Fruit fly (Drosophila melanogaster) whole organism, embryonic: ENCODE results near the gene Ufd1.

Experiments
- C15 ChIP-seq: fragments of 200-800 bp; sonication (Bioruptor generic); IDR thresholded peaks from 3 replicates; pipeline ENCODE4 v1.3.6; 2022; ENCODE audit warnings: missing biosample characterization, missing genetic modification characterization
- CG10267 ChIP-seq: fragments of 200-800 bp; sonication (Bioruptor generic); optimal IDR thresholded peaks from 2 replicates; lab custom pipeline; 2018; ENCODE audit warnings: missing biosample characterization, mild to moderate bottlenecking, missing genetic modification characterization, moderate library complexity
- CG10462 ChIP-seq: fragments of 200-800 bp; sonication (Bioruptor generic); optimal IDR thresholded peaks from 2 replicates; lab custom pipeline; 2016; ENCODE audit warnings: missing biosample characterization, missing genetic modification characterization
- CG12236 ChIP-seq: fragments of 200-800 bp; sonication (Bioruptor generic); optimal IDR thresholded peaks from 2 replicates; lab custom pipeline; 2016; ENCODE audit warnings: missing biosample characterization, missing genetic modification characterization
- CG15601 ChIP-seq: fragments of 200-800 bp; sonication (Bioruptor generic); optimal IDR thresholded peaks from 3 replicates; lab custom pipeline; 2019; ENCODE audit warnings: missing biosample characterization, mild to moderate bottlenecking, missing genetic modification characterization, moderate library complexity
- CG17385 ChIP-seq: fragments of 200-800 bp; sonication (Bioruptor generic); optimal IDR thresholded peaks from 3 replicates; lab custom pipeline; 2018; ENCODE audit warnings: missing biosample characterization, mild to moderate bottlenecking, missing genetic modification characterization
- CG18764 ChIP-seq: fragments of 200-800 bp; sonication (Bioruptor generic); optimal IDR thresholded peaks from 3 replicates; lab custom pipeline; 2016; ENCODE audit warnings: missing biosample characterization, missing genetic modification characterization
- CG32767 ChIP-seq: fragments of 200-800 bp; sonication (Bioruptor generic); IDR thresholded peaks from 2 replicates; pipeline ENCODE4 v1.3.6; 2022; ENCODE audit warnings: missing biosample characterization, missing genetic modification characterization
- CG3726 ChIP-seq: fragments of 200-800 bp; sonication (Bioruptor generic); IDR thresholded peaks from 3 replicates; pipeline ENCODE4, ENCODE4 v1.3.6; 2022; ENCODE audit warnings: missing biosample characterization, missing genetic modification characterization
- CG4854 ChIP-seq: fragments of 200-800 bp; sonication (Bioruptor generic); optimal IDR thresholded peaks from 2 replicates; lab custom pipeline; 2016; ENCODE audit warnings: missing biosample characterization, missing genetic modification characterization, inconsistent platforms
- CG5953 ChIP-seq: fragments of 200-800 bp; sonication (Bioruptor generic); IDR thresholded peaks from 2 replicates; pipeline ENCODE4 v1.3.6; 2022; ENCODE audit warnings: missing biosample characterization, missing genetic modification characterization
- CG6791 ChIP-seq: fragments of 200-800 bp; sonication (Bioruptor generic); IDR thresholded peaks from 3 replicates; pipeline ENCODE4 v1.3.6; 2022; ENCODE audit warnings: missing biosample characterization, missing genetic modification characterization; ENCODE audit not compliant: partially characterized antibody
- CG7556 ChIP-seq: fragments of 200-800 bp; sonication (Bioruptor generic); optimal IDR thresholded peaks from 2 replicates; lab custom pipeline; 2017; ENCODE audit warnings: missing biosample characterization, mild to moderate bottlenecking, missing genetic modification characterization
- CG7786 ChIP-seq: fragments of 200-800 bp; sonication (Bioruptor generic); optimal IDR thresholded peaks from 2 replicates; lab custom pipeline; 2016; ENCODE audit warnings: missing biosample characterization, missing genetic modification characterization
- CG7963 ChIP-seq: fragments of 200-800 bp; sonication (Bioruptor generic); IDR thresholded peaks from 3 replicates; pipeline ENCODE4 v1.3.6; 2022; ENCODE audit warnings: missing biosample characterization, missing genetic modification characterization; ENCODE audit not compliant: partially characterized antibody
- Camta ChIP-seq: fragments of 200-800 bp; sonication (Bioruptor generic); optimal IDR thresholded peaks from 2 replicates; lab custom pipeline; 2016; ENCODE audit warnings: missing biosample characterization, missing genetic modification characterization
- CkIIα-i1 ChIP-seq: fragments of 200-800 bp; sonication (Bioruptor generic); IDR thresholded peaks from 2 replicates; pipeline ENCODE4 v1.3.6; 2022; ENCODE audit warnings: missing biosample characterization, missing genetic modification characterization
- Deaf1 ChIP-seq: fragments of 200-800 bp; optimal IDR thresholded peaks from 3 replicates; lab custom pipeline; 2019; ENCODE audit warnings: missing biosample characterization, mild to moderate bottlenecking, missing genetic modification characterization, moderate library complexity
- Drgx ChIP-seq: fragments of 200-800 bp; sonication (Bioruptor generic); IDR thresholded peaks from 2 replicates; pipeline ENCODE4 v1.3.6; 2022; ENCODE audit warnings: missing biosample characterization, missing genetic modification characterization
- E2f2 ChIP-seq: fragments of 200-800 bp; sonication (Bioruptor generic); IDR thresholded peaks from 2 replicates; pipeline ENCODE4 v1.3.6; 2022; ENCODE audit warnings: missing biosample characterization, missing genetic modification characterization
- Ets65A ChIP-seq: fragments of 200-800 bp; sonication (Bioruptor generic); peaks from one replicate; lab custom pipeline; 2016; ENCODE audit warnings: missing biosample characterization, missing genetic modification characterization
- Fer2 ChIP-seq: fragments of 200-800 bp; sonication (Bioruptor generic); optimal IDR thresholded peaks from 2 replicates; lab custom pipeline; 2018; ENCODE audit warnings: missing biosample characterization, mild to moderate bottlenecking, missing genetic modification characterization, moderate library complexity
- H15 ChIP-seq: fragments of 200-800 bp; sonication (Bioruptor generic); IDR thresholded peaks from 3 replicates; pipeline ENCODE4 v1.3.6; 2022; ENCODE audit warnings: missing biosample characterization, missing genetic modification characterization
- Hand ChIP-seq: fragments of 200-800 bp; sonication (Bioruptor generic); optimal IDR thresholded peaks from 2 replicates; lab custom pipeline; 2017; ENCODE audit warnings: mild to moderate bottlenecking, missing biosample characterization, missing genetic modification reagents, missing genetic modification characterization
- NFAT ChIP-seq: fragments of 200-800 bp; sonication (Bioruptor generic); IDR thresholded peaks from 2 replicates; pipeline ENCODE4 v1.3.6; 2022; ENCODE audit warnings: missing biosample characterization, missing genetic modification characterization
- Oli ChIP-seq: fragments of 200-800 bp; sonication (Bioruptor generic); optimal IDR thresholded peaks from 2 replicates; lab custom pipeline; 2018; ENCODE audit warnings: missing biosample characterization, mild to moderate bottlenecking, missing genetic modification characterization, moderate library complexity
- Pdp1 ChIP-seq, 2 experiments: fragments of 200-800 bp; sonication (Bioruptor generic); optimal IDR thresholded peaks; 3 replicates each; lab custom pipeline; 2016; ENCODE audit warnings: missing biosample characterization in 2 of 2, missing genetic modification characterization in 2 of 2, mild to moderate bottlenecking in 1 of 2, moderate library complexity in 1 of 2
- Tbp ChIP-seq: fragments of >200 bp; optimal IDR thresholded peaks from 2 replicates; lab custom pipeline; 2018; ENCODE audit warnings: missing biosample characterization, missing genetic modification characterization
- Usf ChIP-seq: fragments of 200-800 bp; sonication (Bioruptor generic); optimal IDR thresholded peaks from 2 replicates; lab custom pipeline; 2017; ENCODE audit warnings: missing genotype, missing biosample characterization, missing genetic modification characterization
- ara ChIP-seq: fragments of 200-800 bp; sonication (Bioruptor generic); IDR thresholded peaks from 2 replicates; pipeline ENCODE4 v1.3.6; 2022; ENCODE audit warnings: missing biosample characterization, missing genetic modification characterization
- bbx ChIP-seq: fragments of 200-800 bp; sonication (Bioruptor generic); IDR thresholded peaks from 2 replicates; pipeline ENCODE4 v1.3.6; 2022; ENCODE audit warnings: missing biosample characterization, missing genetic modification characterization; ENCODE audit not compliant: partially characterized antibody
- cad ChIP-seq: fragments of >200 bp; optimal IDR thresholded peaks from 2 replicates; lab custom pipeline; 2017; ENCODE audit warnings: missing biosample characterization, missing genetic modification characterization
- chn ChIP-seq: fragments of 200-800 bp; sonication (Bioruptor generic); optimal IDR thresholded peaks from 2 replicates; lab custom pipeline; 2016; ENCODE audit warnings: missing biosample characterization, missing genetic modification characterization
- crc ChIP-seq: fragments of 200-800 bp; sonication (Bioruptor generic); optimal IDR thresholded peaks from 2 replicates; lab custom pipeline; 2016; ENCODE audit warnings: missing biosample characterization, missing genetic modification characterization
- dati ChIP-seq: fragments of 200-800 bp; sonication (Bioruptor generic); IDR thresholded peaks from 2 replicates; pipeline ENCODE4 v1.3.6; 2022; ENCODE audit warnings: missing biosample characterization, missing genetic modification characterization
- dmrt99B ChIP-seq: fragments of 200-800 bp; sonication (Bioruptor generic); optimal IDR thresholded peaks from 2 replicates; lab custom pipeline; 2018; ENCODE audit warnings: missing biosample characterization, mild to moderate bottlenecking, missing genetic modification characterization, moderate library complexity
- dysf ChIP-seq: fragments of 200-800 bp; sonication (Bioruptor generic); IDR thresholded peaks from 3 replicates; pipeline ENCODE4 v1.3.6; 2022; ENCODE audit warnings: missing biosample characterization, missing genetic modification characterization
- hb ChIP-seq: fragments of 200-800 bp; sonication (Bioruptor generic); IDR thresholded peaks from 3 replicates; pipeline ENCODE4 v1.3.6; 2022; ENCODE audit warnings: missing biosample characterization, missing genetic modification characterization; ENCODE audit not compliant: partially characterized antibody
- insv ChIP-seq, 2 experiments: fragments of 200-800 bp; sonication (Bioruptor generic); optimal IDR thresholded peaks; 3 replicates each; lab custom pipeline; 2016 to 2018; ENCODE audit warnings: missing biosample characterization in 2 of 2, missing genetic modification characterization in 2 of 2
- jigr1 ChIP-seq: fragments of 200-800 bp; sonication (Bioruptor generic); IDR thresholded peaks from 3 replicates; pipeline ENCODE4 v1.3.6; 2022; ENCODE audit warnings: missing biosample characterization, missing genetic modification characterization
- ken ChIP-seq: fragments of 200-800 bp; sonication (Bioruptor generic); IDR thresholded peaks from 3 replicates; pipeline ENCODE4 v1.3.6; 2022; ENCODE audit warnings: missing biosample characterization, missing genetic modification characterization
- lbe ChIP-seq: fragments of 200-800 bp; sonication (Bioruptor generic); optimal IDR thresholded peaks from 2 replicates; lab custom pipeline; 2016; ENCODE audit warnings: missing biosample characterization, mild to moderate bottlenecking, missing genetic modification characterization
- mam ChIP-seq: fragments of 200-800 bp; sonication (Bioruptor generic); optimal IDR thresholded peaks from 3 replicates; lab custom pipeline; 2016; ENCODE audit warnings: missing biosample characterization, missing genetic modification characterization
- nau ChIP-seq: fragments of 200-800 bp; sonication (Bioruptor generic); optimal IDR thresholded peaks from 3 replicates; lab custom pipeline; 2017; ENCODE audit warnings: missing biosample characterization, mild to moderate bottlenecking, missing genetic modification characterization, missing genetic modification reagents
- oc ChIP-seq: fragments of 200-800 bp; sonication (Bioruptor generic); optimal IDR thresholded peaks from 2 replicates; lab custom pipeline; 2018; ENCODE audit warnings: missing biosample characterization, mild to moderate bottlenecking, missing genetic modification characterization, moderate library complexity
- psq ChIP-seq: fragments of 200-800 bp; sonication (Bioruptor generic); optimal IDR thresholded peaks from 2 replicates; lab custom pipeline; 2017; ENCODE audit warnings: missing biosample characterization, missing genetic modification characterization
- trh ChIP-seq: fragments of 200-800 bp; sonication (Bioruptor generic); optimal IDR thresholded peaks from 2 replicates; lab custom pipeline; 2016; ENCODE audit warnings: missing biosample characterization, missing genetic modification characterization
- tup ChIP-seq: fragments of 200-800 bp; sonication (Bioruptor generic); optimal IDR thresholded peaks from 2 replicates; lab custom pipeline; 2016; ENCODE audit warnings: missing biosample characterization, mild to moderate bottlenecking, missing genetic modification characterization, moderate library complexity
- twi ChIP-seq: fragments of 200-800 bp; optimal IDR thresholded peaks from 2 replicates; lab custom pipeline; 2019; ENCODE audit warnings: missing biosample characterization, mild to moderate bottlenecking, missing genetic modification characterization, moderate library complexity
- vfl ChIP-seq: fragments of 200-800 bp; sonication (Bioruptor generic); optimal IDR thresholded peaks from 2 replicates; lab custom pipeline; 2016; ENCODE audit warnings: missing biosample characterization, missing genetic modification characterization

The Ufd1 gene

DNA sequence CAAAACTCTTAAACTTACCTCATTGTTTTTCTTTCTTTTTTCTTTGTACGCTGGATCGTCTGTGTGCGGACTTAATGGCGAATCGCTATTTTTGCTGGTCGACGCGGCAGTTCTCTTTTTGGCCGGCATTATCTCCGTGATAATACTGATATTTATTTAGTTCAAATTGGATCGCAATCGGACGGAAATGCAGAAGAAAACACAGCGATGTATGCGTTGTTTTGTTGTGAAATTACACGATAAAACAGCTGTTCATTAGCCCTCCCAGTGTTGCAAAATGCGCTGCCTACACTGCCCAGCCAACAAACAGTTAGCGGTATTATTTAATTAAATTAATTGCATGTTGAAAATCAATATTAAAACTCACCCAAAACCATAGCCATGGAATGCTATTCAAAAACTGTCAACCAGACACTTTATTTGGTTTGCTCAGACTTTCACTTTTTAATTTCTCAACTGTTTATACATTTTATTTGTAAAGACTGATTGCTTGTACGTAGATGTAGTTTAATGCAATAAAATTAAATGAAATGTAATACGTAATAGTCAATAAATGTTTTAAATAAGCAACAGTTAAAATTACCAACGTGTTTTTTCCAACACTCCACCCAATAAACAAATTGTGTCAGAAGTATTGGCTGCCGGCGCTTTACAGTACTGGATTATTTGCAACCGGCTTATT is 24.9 kb downstream of the Ufd1 start, which contains the start of the genes Irbp18 and APP-BP1 (continued):
- TF ChIP-seq Fer2 (tag; lab: Kevin White, UChicago) (peak; percentile 80), NFAT (GFP tag; lab: Robert Waterston, UW) (peak; percentile 74), CG10462 (GFP tag; lab: Kevin White, UChicago) (peak; percentile 87), crc (GFP tag; lab: Kevin White, UChicago) (peak; percentile 91), ara (GFP tag; lab: Robert Waterston, UW) (peak; percentile 84), dmrt99B (tag; lab: Kevin White, UChicago) (peak; percentile 91), Deaf1 (tag; lab: Kevin White, UChicago) (peak; percentile 74), trh (peak; percentile 91), Hand (peak; percentile 84), CG12236 (GFP tag; lab: Kevin White, UChicago) (peak; percentile 90), hb (GFP tag; lab: Robert Waterston, UW) (no peak), jigr1 (GFP tag; lab: Robert Waterston, UW) (peak; percentile 54; the same call in 1 of the 3 replicates), Ets65A (GFP tag; lab: Kevin White, UChicago) (peak; percentile 99), Pdp1 (GFP tag; optimal IDR thresholded peaks at IDR 0.05; lab: Kevin White, UChicago) (peak; percentile 92 to 96), Oli (tag; lab: Kevin White, UChicago) (peak; percentile 93), CG3726 (GFP tag; lab: Robert Waterston, UW) (peak; percentile 91; the same call in 2 of the 3 replicates), oc (tag; lab: Kevin White, UChicago) (peak; percentile 76), Camta (peak; percentile 94), CG10267 (tag; lab: Kevin White, UChicago) (peak; percentile 98), tup (GFP tag; lab: Kevin White, UChicago) (peak; percentile 92), CG6791 (GFP tag; lab: Robert Waterston, UW) (no peak; the same call in 2 of the 3 replicates), E2f2 (GFP tag; lab: Robert Waterston, UW) (peak; percentile 63), H15 (GFP tag; lab: Robert Waterston, UW) (peak; percentile 85), mam (GFP tag; lab: Kevin White, UChicago) (peak; percentile 96), CG18764 (GFP tag; lab: Kevin White, UChicago) (peak; percentile 92), CG7556 (GFP tag; lab: Kevin White, UChicago) (peak; percentile 96), C15 (GFP tag; lab: Robert Waterston, UW) (peak; percentile 77; the same call in 2 of the 3 replicates), CkIIα-i1 (GFP tag; lab: Robert Waterston, UW) (0 out of 2 replicates have a peak, but pooled peaks have one; percentile 31), CG4854 (peak; percentile 95), lbe (GFP tag; lab: Kevin White, UChicago) (peak; percentile 92), Drgx (peak; percentile 91), CG17385 (peak; percentile 91), bbx (peak; percentile 16; the same call in 1 of the 2 replicates), CG32767 (GFP tag; lab: Robert Waterston, UW) (peak; percentile 85), cad (GFP tag; lab: Kevin White, UChicago) (no peak), chn (peak; percentile 96), dysf (GFP tag; lab: Robert Waterston, UW) (peak; percentile 88), CG7963 (GFP tag; lab: Robert Waterston, UW) (no peak), Usf (GFP tag; lab: Kevin White, UChicago) (peak; percentile 86), twi (tag; lab: Kevin White, UChicago) (peak; percentile 77), dati (GFP tag; lab: Robert Waterston, UW) (no peak), Tbp (GFP tag; lab: Kevin White, UChicago) (no peak), ken (GFP tag; lab: Robert Waterston, UW) (peak; percentile 79), insv (GFP tag; optimal IDR thresholded peaks at IDR 0.05; lab: Kevin White, UChicago) (peak in 1 of 2 experiments; percentile 74), psq (GFP tag; lab: Kevin White, UChicago) (peak; percentile 86), vfl (GFP tag; lab: Kevin White, UChicago) (peak; percentile 93), CG15601 (tag; lab: Kevin White, UChicago) (peak; percentile 76), CG5953 (no peak; the same call in 1 of the 2 replicates), nau (GFP tag; lab: Kevin White, UChicago) (peak; percentile 92), CG7786 (GFP tag; lab: Kevin White, UChicago) (peak; percentile 94)
